Worm (Caenorhabditis elegans) whole organism, L2 larva: ENCODE data around the gene R12B2.7.

ENCODE experiments used
- C34F6.9 ChIP-seq: fragments of 150-350 bp; optimal IDR thresholded peaks from 2 replicates; lab custom pipeline; 2014; ENCODE audit warnings: missing biosample characterization, missing genetic modification characterization
- F13H6.1 ChIP-seq: sonication (generic microtip); optimal IDR thresholded peaks from 2 replicates; lab custom pipeline; 2016; ENCODE audit warnings: missing genetic modification characterization, missing compliant biosample characterization
- R02D3.7 ChIP-seq: fragments of 150-350 bp; optimal IDR thresholded peaks from 2 replicates; lab custom pipeline; 2014; ENCODE audit warnings: missing biosample characterization, missing genetic modification characterization
- Y55F3AM.14 ChIP-seq: fragments of 200-800 bp; sonication (Bioruptor generic); optimal IDR thresholded peaks from 2 replicates; lab custom pipeline; 2018; ENCODE audit warnings: mild to moderate bottlenecking, missing genetic modification characterization, missing compliant biosample characterization
- ZK546.5 ChIP-seq: sonication (generic microtip); optimal IDR thresholded peaks from 2 replicates; lab custom pipeline; 2017; ENCODE audit warnings: missing biosample characterization, missing genetic modification characterization
- ama-1 ChIP-seq: fragments of 150-350 bp; optimal IDR thresholded peaks from 2 replicates; lab custom pipeline; 2018; ENCODE audit warnings: inconsistent platforms
- blmp-1 ChIP-seq: sonication (generic microtip); optimal IDR thresholded peaks from 2 replicates; lab custom pipeline; 2017; ENCODE audit warnings: missing genetic modification characterization, mild to moderate bottlenecking, missing compliant biosample characterization, antibody characterized with exemption, moderate library complexity; ENCODE audit not compliant: insufficient read depth
- ceh-16 ChIP-seq: fragments of 150-350 bp; optimal IDR thresholded peaks from 2 replicates; lab custom pipeline; 2014; ENCODE audit warnings: missing biosample characterization, missing genetic modification characterization
- ceh-82 ChIP-seq: fragments of 150-350 bp; optimal IDR thresholded peaks from 2 replicates; lab custom pipeline; 2014; ENCODE audit warnings: missing biosample characterization, missing genetic modification characterization
- crh-2 ChIP-seq: sonication (generic microtip); optimal IDR thresholded peaks from 2 replicates; lab custom pipeline; 2017; ENCODE audit warnings: missing biosample characterization, missing genetic modification characterization
- dmd-4 ChIP-seq: sonication (generic microtip); optimal IDR thresholded peaks from 2 replicates; lab custom pipeline; 2017; ENCODE audit warnings: missing biosample characterization, missing genetic modification characterization
- egl-27 ChIP-seq: sonication (generic microtip); optimal IDR thresholded peaks from 3 replicates; lab custom pipeline; 2017; ENCODE audit warnings: missing biosample characterization, missing genetic modification reagents, missing genetic modification characterization
- elt-1 ChIP-seq: fragments of 150-350 bp; optimal IDR thresholded peaks from 2 replicates; lab custom pipeline; 2014; ENCODE audit warnings: missing biosample characterization, missing genetic modification characterization
- fos-1 ChIP-seq: fragments of 150-350 bp; optimal IDR thresholded peaks from 2 replicates; lab custom pipeline; 2014; ENCODE audit warnings: missing biosample characterization, missing genetic modification characterization
- lin-13 ChIP-seq: fragments of 150-350 bp; optimal IDR thresholded peaks from 2 replicates; lab custom pipeline; 2014; ENCODE audit warnings: missing biosample characterization, missing genetic modification reagents, missing genetic modification characterization
- lin-39 ChIP-seq: fragments of 150-350 bp; optimal IDR thresholded peaks from 2 replicates; lab custom pipeline; 2014; ENCODE audit warnings: missing biosample characterization, missing genetic modification reagents, missing genetic modification characterization
- lsy-2 ChIP-seq, 2 experiments: fragments of 150-350 bp in 1 of 2; sonication (generic microtip) in 1 of 2; optimal IDR thresholded peaks; 2 replicates each; lab custom pipeline; 2014 to 2017; ENCODE audit warnings: missing biosample characterization in 2 of 2, missing genetic modification characterization in 2 of 2
- mbf-1 ChIP-seq: sonication (generic microtip); optimal IDR thresholded peaks from 2 replicates; lab custom pipeline; 2017; ENCODE audit warnings: missing biosample characterization, missing genetic modification characterization
- mdl-1 ChIP-seq, 2 experiments: fragments of 150-350 bp in 1 of 2; sonication (generic microtip) in 1 of 2; optimal IDR thresholded peaks; 2 replicates each; lab custom pipeline; 2017; ENCODE audit warnings: missing biosample characterization in 2 of 2, missing genetic modification characterization in 2 of 2
- nhr-10 ChIP-seq: sonication (generic microtip); optimal IDR thresholded peaks from 2 replicates; lab custom pipeline; 2017; ENCODE audit warnings: missing biosample characterization, missing genetic modification characterization
- nhr-11 ChIP-seq: fragments of 150-350 bp; optimal IDR thresholded peaks from 2 replicates; lab custom pipeline; 2014; ENCODE audit warnings: missing biosample characterization, missing genetic modification characterization
- nhr-12 ChIP-seq: fragments of 150-350 bp; optimal IDR thresholded peaks from 2 replicates; lab custom pipeline; 2014; ENCODE audit warnings: missing biosample characterization, missing genetic modification characterization
- nhr-129 ChIP-seq: fragments of 150-350 bp; optimal IDR thresholded peaks from 2 replicates; lab custom pipeline; 2014; ENCODE audit warnings: missing biosample characterization, missing genetic modification characterization
- nhr-21 ChIP-seq: fragments of 150-350 bp; optimal IDR thresholded peaks from 2 replicates; lab custom pipeline; 2014; ENCODE audit warnings: missing biosample characterization, missing genetic modification characterization
- nhr-23 ChIP-seq: fragments of 150-350 bp; optimal IDR thresholded peaks from 2 replicates; lab custom pipeline; 2014; ENCODE audit warnings: missing biosample characterization, missing genetic modification reagents, missing genetic modification characterization
- nhr-237 ChIP-seq: fragments of 150-350 bp; optimal IDR thresholded peaks from 2 replicates; lab custom pipeline; 2014; ENCODE audit warnings: missing biosample characterization, missing genetic modification characterization
- nhr-25 ChIP-seq: fragments of 150-350 bp; sonication (generic microtip); optimal IDR thresholded peaks from 3 replicates; lab custom pipeline; 2014; ENCODE audit warnings: missing biosample characterization, missing genetic modification characterization
- nhr-77 ChIP-seq: fragments of 150-350 bp; optimal IDR thresholded peaks from 2 replicates; lab custom pipeline; 2014; ENCODE audit warnings: missing biosample characterization, missing genetic modification characterization
- peb-1 ChIP-seq: fragments of 150-350 bp; optimal IDR thresholded peaks from 2 replicates; lab custom pipeline; 2014; ENCODE audit warnings: missing biosample characterization, missing genetic modification characterization
- sem-4 ChIP-seq: fragments of 150-350 bp; optimal IDR thresholded peaks from 2 replicates; lab custom pipeline; 2014; ENCODE audit warnings: missing biosample characterization, missing genetic modification reagents, missing genetic modification characterization
- skn-1 ChIP-seq: sonication (generic microtip); optimal IDR thresholded peaks from 2 replicates; lab custom pipeline; 2017; ENCODE audit warnings: missing biosample characterization, missing genetic modification characterization
- sma-3 ChIP-seq: sonication (generic microtip); optimal IDR thresholded peaks from 2 replicates; lab custom pipeline; 2016; ENCODE audit warnings: missing genetic modification reagents, missing genetic modification characterization, missing compliant biosample characterization
- sma-9 ChIP-seq, 2 experiments: fragments of 150-350 bp in 1 of 2; sonication (generic microtip) in 1 of 2; optimal IDR thresholded peaks; 2 replicates each; lab custom pipeline; 2014 to 2016; ENCODE audit warnings: missing genetic modification characterization in 2 of 2, mild to moderate bottlenecking in 1 of 2, missing biosample characterization in 1 of 2, missing compliant biosample characterization in 1 of 2, missing genetic modification reagents in 1 of 2, moderate library complexity in 1 of 2
- unc-39 ChIP-seq: fragments of 150-350 bp; optimal IDR thresholded peaks from 2 replicates; lab custom pipeline; 2014; ENCODE audit warnings: missing biosample characterization, missing genetic modification characterization
- unc-55 ChIP-seq: fragments of 150-350 bp; sonication (generic microtip); optimal IDR thresholded peaks from 3 replicates; lab custom pipeline; 2014; ENCODE audit warnings: missing biosample characterization, missing genetic modification reagents, missing genetic modification characterization
- unc-62 ChIP-seq: fragments of 150-350 bp; optimal IDR thresholded peaks from 2 replicates; lab custom pipeline; 2014; ENCODE audit warnings: missing biosample characterization, missing genetic modification reagents, missing genetic modification characterization
- zag-1 ChIP-seq: fragments of 150-350 bp; optimal IDR thresholded peaks from 2 replicates; lab custom pipeline; 2014; ENCODE audit warnings: missing biosample characterization, missing genetic modification characterization
- ztf-11 ChIP-seq: sonication (generic microtip); optimal IDR thresholded peaks from 2 replicates; lab custom pipeline; 2017; ENCODE audit warnings: missing biosample characterization, missing genetic modification characterization
- ztf-4 ChIP-seq: fragments of 150-350 bp; optimal IDR thresholded peaks from 2 replicates; lab custom pipeline; 2014; ENCODE audit warnings: missing biosample characterization, missing genetic modification characterization

Gene R12B2.7

ce11 chrIII:5832442-5832841 is 17.6 kb downstream of the R12B2.7 start:
- TF ChIP-seq ceh-82 (no peak), C34F6.9 (tag; lab: Kevin White, UChicago) (no peak), ztf-11 (tag; lab: Kevin White, UChicago) (no peak), peb-1 (no peak), lsy-2 (tag; optimal IDR thresholded peaks at IDR 0.05; lab: Kevin White, UChicago) (no peak), dmd-4 (tag; lab: Kevin White, UChicago) (no peak), ama-1 (no peak), elt-1 (tag; lab: Kevin White, UChicago) (no peak), unc-55 (GFP tag; lab: Kevin White, UChicago) (no peak), mdl-1 (tag; optimal IDR thresholded peaks at IDR 0.05; lab: Kevin White, UChicago) (no peak), ceh-16 (tag; lab: Kevin White, UChicago) (no peak), egl-27 (tag; lab: Kevin White, UChicago) (no peak), crh-2 (no peak), nhr-12 (no peak), mbf-1 (tag; lab: Kevin White, UChicago) (no peak), unc-62 (GFP tag; lab: Kevin White, UChicago) (no peak), Y55F3AM.14 (GFP tag; lab: Kevin White, UChicago) (no peak), zag-1 (no peak)
- TF ChIP-seq, all 48 proteins: peak for 0

DNA sequence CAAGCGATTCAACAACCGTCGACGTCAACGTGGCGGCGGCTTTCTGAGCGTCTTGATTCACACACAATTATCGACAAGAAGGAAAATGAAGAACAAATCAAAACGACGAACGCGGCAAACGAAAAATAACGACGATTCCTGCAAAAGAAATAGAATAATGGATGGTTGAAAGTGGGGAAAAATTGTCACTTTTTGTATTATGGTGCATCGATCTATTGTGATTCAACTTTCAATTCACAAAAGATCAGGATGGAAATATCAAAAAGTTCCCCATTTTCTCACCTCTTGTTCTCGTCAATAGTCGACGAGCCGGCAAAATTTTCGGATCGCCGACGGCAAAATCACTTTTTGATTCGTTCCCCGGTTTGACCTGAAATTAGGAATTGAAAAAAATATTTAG is 18.5 kb downstream of the R12B2.7 start, which contains the start of the genes R12B2.13 and mdt-15:
TSS of gene R12B2.13 (minus strand) at position 101 of the 400 bp plus-strand sequence.
TSS of gene mdt-15 (minus strand) at position 376 of the 400 bp plus-strand sequence.
- TF ChIP-seq nhr-77 (tag; lab: Kevin White, UChicago) (no peak), nhr-129 (tag; lab: Kevin White, UChicago) (no peak), unc-39 (tag; lab: Kevin White, UChicago) (no peak), skn-1 (tag; lab: Kevin White, UChicago) (no peak), elt-1 (tag; lab: Kevin White, UChicago) (no peak), sma-9 (GFP tag; optimal IDR thresholded peaks at IDR 0.05; lab: Kevin White, UChicago) (no peak), sma-9 (tag; optimal IDR thresholded peaks at IDR 0.05; lab: Kevin White, UChicago) (no peak)
- TF ChIP-seq, all 48 proteins: peak for 0

ce11 chrIII:5834053-5834452 is 19.2 kb downstream of the R12B2.7 start, which contains the start of gene R12B2.6:
Gene R12B2.6, minus strand, starts transcription at chrIII:5834153.
- TF ChIP-seq nhr-21 (tag; lab: Kevin White, UChicago) (no peak), sma-9 (GFP tag; optimal IDR thresholded peaks at IDR 0.05; lab: Kevin White, UChicago) (no peak), sma-9 (tag; optimal IDR thresholded peaks at IDR 0.05; lab: Kevin White, UChicago) (no peak), unc-39 (tag; lab: Kevin White, UChicago) (no peak), sem-4 (tag; lab: Kevin White, UChicago) (no peak), lin-39 (tag; lab: Kevin White, UChicago) (no peak), nhr-11 (tag; lab: Kevin White, UChicago) (no peak), crh-2 (no peak), egl-27 (tag; lab: Kevin White, UChicago) (no peak), lin-13 (no peak), nhr-237 (tag; lab: Kevin White, UChicago) (no peak), ama-1 (no peak), nhr-25 (no peak)

- TF ChIP-seq ZK546.5 (tag; lab: Kevin White, UChicago), result no peak
- TF ChIP-seq nhr-77 (tag; lab: Kevin White, UChicago), result no peak
- TF ChIP-seq nhr-25, result no peak
- no peak for TF ChIP-seq lsy-2 (tag; optimal IDR thresholded peaks at IDR 0.05; lab: Kevin White, UChicago)
- TF ChIP-seq nhr-21 (tag; lab: Kevin White, UChicago), result no peak
- TF ChIP-seq lin-13, result no peak
- TF ChIP-seq F13H6.1, result no peak
Measured at ce11 chrIII:5834663-5835062, 19.8 kb downstream of the R12B2.7 start.

ce11 chrIII:5835163-5835871 is 20.5 kb downstream of the R12B2.7 start:
- TF ChIP-seq fos-1, result peak; percentile 85
- peak; percentile 39 for TF ChIP-seq sma-3
- no peak for TF ChIP-seq nhr-11 (tag; lab: Kevin White, UChicago)
- TF ChIP-seq unc-62 (GFP tag; lab: Kevin White, UChicago), result no peak
- TF ChIP-seq nhr-10 (tag; lab: Kevin White, UChicago), result no peak
- TF ChIP-seq ztf-4, result peak; percentile 50
- peak; percentile 23 for TF ChIP-seq F13H6.1
- TF ChIP-seq sma-9 (GFP tag; optimal IDR thresholded peaks at IDR 0.05; lab: Kevin White, UChicago), result peak; percentile 48
- no peak for TF ChIP-seq sma-9 (tag; optimal IDR thresholded peaks at IDR 0.05; lab: Kevin White, UChicago)
- TF ChIP-seq R02D3.7 (tag; lab: Kevin White, UChicago), result no peak
- TF ChIP-seq crh-2, result peak; percentile 57
- TF ChIP-seq blmp-1 (tag; lab: Kevin White, UChicago), result peak; percentile 37
- peak; percentile 52 for TF ChIP-seq nhr-21 (tag; lab: Kevin White, UChicago)
- no peak for TF ChIP-seq ceh-82
- peak; percentile 38 for TF ChIP-seq nhr-129 (tag; lab: Kevin White, UChicago)
- TF ChIP-seq nhr-23, result no peak
